Fruit fly (Drosophila melanogaster) whole organism, embryonic: ENCODE data around the gene CG16953.
A peak's percentile ranks its signal among the peaks of the same experiment; 100 is the strongest.

Experiments
- Aef1 ChIP-seq: fragments of 200-800 bp; sonication (Bioruptor generic); IDR thresholded peaks from 3 replicates; pipeline ENCODE4 v1.3.6; 2022; ENCODE audit warnings: missing biosample characterization, missing genetic modification characterization
- BEAF-32 ChIP-seq: fragments of 200-800 bp; sonication (Bioruptor generic); optimal IDR thresholded peaks from 3 replicates; lab custom pipeline; 2017; ENCODE audit warnings: missing biosample characterization, missing genetic modification characterization, mild to moderate bottlenecking, moderate library complexity, missing genetic modification reagents
- CG10366 ChIP-seq: fragments of 200-800 bp; sonication (Bioruptor generic); IDR thresholded peaks from 2 replicates; pipeline ENCODE4 v1.3.6; 2022; ENCODE audit warnings: missing biosample characterization, missing genetic modification characterization
- CG10431 ChIP-seq: fragments of 200-800 bp; sonication (Bioruptor generic); optimal IDR thresholded peaks from 3 replicates; lab custom pipeline; 2018; ENCODE audit warnings: missing biosample characterization, mild to moderate bottlenecking, missing genetic modification characterization
- CG12104 ChIP-seq: fragments of 200-800 bp; sonication (Bioruptor generic); optimal IDR thresholded peaks from 3 replicates; lab custom pipeline; 2016; ENCODE audit warnings: missing biosample characterization, missing genetic modification characterization
- CG1233 ChIP-seq: fragments of 200-800 bp; sonication (Bioruptor generic); optimal IDR thresholded peaks from 4 replicates; lab custom pipeline; 2018; ENCODE audit warnings: missing biosample characterization, mild to moderate bottlenecking, missing genetic modification characterization
- CG13296 ChIP-seq: fragments of 200-800 bp; sonication (Bioruptor generic); optimal IDR thresholded peaks from 3 replicates; lab custom pipeline; 2018; ENCODE audit warnings: missing biosample characterization, mild to moderate bottlenecking, missing genetic modification characterization
- CG13775 ChIP-seq: fragments of 200-800 bp; sonication (Bioruptor generic); optimal IDR thresholded peaks from 3 replicates; lab custom pipeline; 2017; ENCODE audit warnings: missing biosample characterization, mild to moderate bottlenecking, missing genetic modification characterization
- CG14014 ChIP-seq: fragments of 200-800 bp; sonication (Bioruptor generic); IDR thresholded peaks from 2 replicates; pipeline ENCODE4 v1.3.6; 2022; ENCODE audit warnings: missing biosample characterization, missing genetic modification characterization
- CG16863 ChIP-seq: fragments of 200-800 bp; sonication (Bioruptor generic); optimal IDR thresholded peaks from 3 replicates; lab custom pipeline; 2016; ENCODE audit warnings: missing biosample characterization, missing genetic modification characterization
- CG17328 ChIP-seq: fragments of 200-800 bp; sonication (Bioruptor generic); IDR thresholded peaks from 2 replicates; pipeline ENCODE4 v1.3.6; 2022; ENCODE audit warnings: missing biosample characterization, missing genetic modification characterization
- CG18476 ChIP-seq: fragments of 200-800 bp; sonication (Bioruptor generic); optimal IDR thresholded peaks from 2 replicates; lab custom pipeline; 2016; ENCODE audit warnings: missing biosample characterization, mild to moderate bottlenecking, missing genetic modification characterization
- CG2116 ChIP-seq: fragments of 200-800 bp; sonication (Bioruptor generic); optimal IDR thresholded peaks from 3 replicates; lab custom pipeline; 2018; ENCODE audit warnings: missing biosample characterization, mild to moderate bottlenecking, missing genetic modification characterization
- CG2129 ChIP-seq: fragments of 200-800 bp; sonication (Bioruptor generic); IDR thresholded peaks from 2 replicates; pipeline ENCODE4 v1.3.6; 2022; ENCODE audit warnings: missing biosample characterization, missing genetic modification characterization; ENCODE audit not compliant: partially characterized antibody
- CG2678 ChIP-seq: fragments of 200-800 bp; sonication (Bioruptor generic); optimal IDR thresholded peaks from 3 replicates; lab custom pipeline; 2019; ENCODE audit warnings: missing biosample characterization, mild to moderate bottlenecking, missing genetic modification characterization, moderate library complexity
- CG3065 ChIP-seq: fragments of 200-800 bp; sonication (Bioruptor generic); optimal IDR thresholded peaks from 2 replicates; lab custom pipeline; 2016; ENCODE audit warnings: missing biosample characterization, missing genetic modification characterization
- CG32772 ChIP-seq: fragments of 200-800 bp; sonication (Bioruptor generic); IDR thresholded peaks from 2 replicates; pipeline ENCODE4 v1.3.6; 2022; ENCODE audit warnings: missing biosample characterization, missing genetic modification characterization
- CG33557 ChIP-seq: fragments of 200-800 bp; sonication (Bioruptor generic); optimal IDR thresholded peaks from 2 replicates; lab custom pipeline; 2019; ENCODE audit warnings: missing biosample characterization, mild to moderate bottlenecking, missing genetic modification characterization, moderate library complexity
- CG3847 ChIP-seq: fragments of 200-800 bp; sonication (Bioruptor generic); IDR thresholded peaks from 2 replicates; pipeline ENCODE4 v1.3.6; 2022; ENCODE audit warnings: missing biosample characterization, missing genetic modification characterization
- CG4617 ChIP-seq: fragments of 200-800 bp; sonication (Bioruptor generic); optimal IDR thresholded peaks from 3 replicates; lab custom pipeline; 2016; ENCODE audit warnings: missing biosample characterization, missing genetic modification characterization, borderline replicate concordance
- CG5245 ChIP-seq: fragments of 200-800 bp; sonication (Bioruptor generic); optimal IDR thresholded peaks from 3 replicates; lab custom pipeline; 2016; ENCODE audit warnings: missing biosample characterization, missing genetic modification characterization
- CG7372 ChIP-seq: fragments of 200-800 bp; sonication (Bioruptor generic); IDR thresholded peaks from 2 replicates; pipeline ENCODE4 v1.3.6; 2022; ENCODE audit warnings: missing biosample characterization, missing genetic modification characterization
- CG8388 ChIP-seq: fragments of 200-800 bp; sonication (Bioruptor generic); optimal IDR thresholded peaks from 2 replicates; lab custom pipeline; 2019; ENCODE audit warnings: missing biosample characterization, mild to moderate bottlenecking, missing genetic modification characterization, moderate library complexity
- CG9932 ChIP-seq: fragments of 200-800 bp; sonication (Bioruptor generic); IDR thresholded peaks from 2 replicates; pipeline ENCODE4 v1.3.6; 2022; ENCODE audit warnings: missing biosample characterization, missing genetic modification characterization
- CoRest ChIP-seq: fragments of 200-800 bp; sonication (Bioruptor generic); optimal IDR thresholded peaks from 3 replicates; lab custom pipeline; 2018; ENCODE audit warnings: missing biosample characterization, mild to moderate bottlenecking, missing genetic modification characterization, moderate library complexity
- D19A ChIP-seq: fragments of 200-800 bp; optimal IDR thresholded peaks from 3 replicates; lab custom pipeline; 2019; ENCODE audit warnings: missing biosample characterization, mild to moderate bottlenecking, missing genetic modification characterization, moderate library complexity
- Dbx ChIP-seq: fragments of 200-800 bp; sonication (Bioruptor generic); IDR thresholded peaks from 3 replicates; pipeline ENCODE4 v1.3.6; 2022; ENCODE audit warnings: missing biosample characterization, missing genetic modification characterization
- E2f1 ChIP-seq: fragments of 200-800 bp; sonication (Bioruptor generic); IDR thresholded peaks from 2 replicates; pipeline ENCODE4 v1.3.6; 2022; ENCODE audit warnings: missing biosample characterization, missing genetic modification characterization
- Fer1 ChIP-seq: fragments of 200-800 bp; sonication (Bioruptor generic); optimal IDR thresholded peaks from 2 replicates; lab custom pipeline; 2017; ENCODE audit warnings: missing biosample characterization, mild to moderate bottlenecking, missing genetic modification characterization
- Gug ChIP-seq: fragments of 200-800 bp; sonication (Bioruptor generic); IDR thresholded peaks from 4 replicates; pipeline ENCODE4 v1.3.6; 2022; ENCODE audit warnings: missing biosample characterization, missing genetic modification characterization
- HHEX ChIP-seq: fragments of 200-800 bp; sonication (Bioruptor generic); optimal IDR thresholded peaks from 3 replicates; lab custom pipeline; 2017; ENCODE audit warnings: missing biosample characterization, mild to moderate bottlenecking, missing genetic modification characterization, missing genetic modification reagents
- Lpt ChIP-seq: fragments of >200 bp; optimal IDR thresholded peaks from 2 replicates; lab custom pipeline; 2018; ENCODE audit warnings: missing biosample characterization, missing genetic modification characterization
- Sin3A ChIP-seq: fragments of >200 bp; optimal IDR thresholded peaks from 2 replicates; lab custom pipeline; 2018
- Usf ChIP-seq: fragments of 200-800 bp; sonication (Bioruptor generic); optimal IDR thresholded peaks from 2 replicates; lab custom pipeline; 2017; ENCODE audit warnings: missing genotype, missing biosample characterization, missing genetic modification characterization
- al ChIP-seq: fragments of 200-800 bp; sonication (Bioruptor generic); IDR thresholded peaks from 2 replicates; pipeline ENCODE4 v1.3.6; 2022; ENCODE audit warnings: missing biosample characterization, missing genetic modification characterization
- ara ChIP-seq: fragments of 200-800 bp; sonication (Bioruptor generic); IDR thresholded peaks from 2 replicates; pipeline ENCODE4 v1.3.6; 2022; ENCODE audit warnings: missing biosample characterization, missing genetic modification characterization
- cg ChIP-seq: fragments of 200-800 bp; sonication (Bioruptor generic); optimal IDR thresholded peaks from 3 replicates; lab custom pipeline; 2019; ENCODE audit warnings: missing biosample characterization, mild to moderate bottlenecking, missing genetic modification characterization, moderate library complexity
- chn ChIP-seq: fragments of 200-800 bp; sonication (Bioruptor generic); optimal IDR thresholded peaks from 2 replicates; lab custom pipeline; 2016; ENCODE audit warnings: missing biosample characterization, missing genetic modification characterization
- crp ChIP-seq, 2 experiments: fragments of 200-800 bp; sonication (Bioruptor generic); optimal IDR thresholded peaks; 2 replicates in 1 of 2; 3 replicates in 1 of 2; lab custom pipeline; 2017; ENCODE audit warnings: missing biosample characterization in 2 of 2, missing genetic modification characterization in 2 of 2, mild to moderate bottlenecking in 1 of 2, moderate library complexity in 1 of 2
- dmrt11E ChIP-seq: fragments of 200-800 bp; sonication (Bioruptor generic); optimal IDR thresholded peaks from 3 replicates; lab custom pipeline; 2018; ENCODE audit warnings: missing biosample characterization, mild to moderate bottlenecking, missing genetic modification characterization, moderate library complexity
- esg ChIP-seq: fragments of 200-800 bp; sonication (Bioruptor generic); conservative IDR thresholded peaks from 2 replicates; pipeline ENCODE4 v1.3.6; 2022; ENCODE audit warnings: missing biosample characterization, missing genetic modification characterization
- eve ChIP-seq, 2 experiments: fragments of >200 bp; optimal IDR thresholded peaks; 2 replicates each; lab custom pipeline; 2017; ENCODE audit warnings: missing biosample characterization in 2 of 2, missing genetic modification characterization in 2 of 2
- fd96Cb ChIP-seq: fragments of 200-800 bp; sonication (Bioruptor generic); optimal IDR thresholded peaks from 2 replicates; lab custom pipeline; 2018; ENCODE audit warnings: missing biosample characterization, mild to moderate bottlenecking, missing genetic modification characterization, moderate library complexity
- mld ChIP-seq: fragments of 200-800 bp; sonication (Bioruptor generic); IDR thresholded peaks from 3 replicates; pipeline ENCODE4 v1.3.6; 2022; ENCODE audit warnings: missing biosample characterization, missing genetic modification characterization; ENCODE audit not compliant: partially characterized antibody
- nmo ChIP-seq: fragments of 200-800 bp; sonication (Bioruptor generic); optimal IDR thresholded peaks from 2 replicates; lab custom pipeline; 2018; ENCODE audit warnings: missing biosample characterization, mild to moderate bottlenecking, missing genetic modification characterization, moderate library complexity
- sens-2 ChIP-seq: fragments of 200-800 bp; sonication (Bioruptor generic); IDR thresholded peaks from 2 replicates; pipeline ENCODE4 v1.3.6; 2022; ENCODE audit warnings: missing biosample characterization, missing genetic modification characterization
- stc ChIP-seq: fragments of 200-800 bp; sonication (Bioruptor generic); IDR thresholded peaks from 2 replicates; pipeline ENCODE4 v1.3.6; 2022; ENCODE audit warnings: missing biosample characterization, missing genetic modification characterization
- trem ChIP-seq: fragments of 200-800 bp; optimal IDR thresholded peaks from 3 replicates; lab custom pipeline; 2019; ENCODE audit warnings: missing biosample characterization, mild to moderate bottlenecking, missing genetic modification characterization, moderate library complexity
- vvl ChIP-seq: fragments of 200-800 bp; sonication (Bioruptor generic); IDR thresholded peaks from 2 replicates; pipeline ENCODE4 v1.3.6; 2022; ENCODE audit warnings: missing biosample characterization, missing genetic modification characterization
- yki ChIP-seq: fragments of >200 bp; optimal IDR thresholded peaks from 3 replicates; lab custom pipeline; 2018
- zfh1 ChIP-seq: fragments of 200-800 bp; sonication (Bioruptor generic); IDR thresholded peaks from 3 replicates; pipeline ENCODE4 v1.3.6; 2022; ENCODE audit warnings: missing biosample characterization, missing genetic modification characterization

Gene CG16953

DNA sequence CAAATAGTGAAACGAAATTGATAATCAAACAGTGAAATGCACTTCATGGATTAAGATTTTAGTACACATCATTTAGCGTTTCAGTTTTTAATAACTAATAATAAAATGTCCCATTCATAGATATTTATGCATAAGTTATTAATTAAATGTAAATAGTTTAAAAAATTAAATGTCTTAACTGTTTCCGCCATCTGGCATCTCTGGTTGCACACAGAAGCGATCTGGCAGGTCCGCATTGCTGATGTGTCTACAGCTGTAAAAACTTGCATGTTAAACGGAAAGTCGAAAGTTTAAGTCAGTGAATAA, 2.8 kb upstream of the CG16953 start, which contains the start of gene Srp72 (continued):
- TF ChIP-seq CG13296 (GFP tag; lab: Kevin White, UChicago) (peak; percentile 22), CG7372 (GFP tag; lab: Robert Waterston, UW) (no peak), crp (GFP tag; optimal IDR thresholded peaks at IDR 0.05; lab: Kevin White, UChicago) (peak in 1 of 2 experiments; percentile 72), cg (no peak), Fer1 (GFP tag; lab: Kevin White, UChicago) (peak; percentile 18), ara (GFP tag; lab: Robert Waterston, UW) (0 out of 2 replicates have a peak, but pooled peaks have one; percentile 7), CG32772 (GFP tag; lab: Robert Waterston, UW) (0 out of 2 replicates have a peak, but pooled peaks have one; percentile 30), Dbx (peak; percentile 54; the same call in 2 of the 3 replicates), CG2116 (GFP tag; lab: Kevin White, UChicago) (peak; percentile 18), CG5245 (peak; percentile 34), CG8388 (peak; percentile 42), CG10431 (GFP tag; lab: Kevin White, UChicago) (peak; percentile 23), CG3847 (GFP tag; lab: Robert Waterston, UW) (peak; percentile 62), CG13775 (GFP tag; lab: Kevin White, UChicago) (peak; percentile 56), stc (peak; percentile 45; the same call in 1 of the 2 replicates), vvl (GFP tag; lab: Robert Waterston, UW) (peak; percentile 54), CG2129 (GFP tag; lab: Robert Waterston, UW) (no peak), nmo (GFP tag; lab: Kevin White, UChicago) (peak; percentile 63), CG2678 (tag; lab: Kevin White, UChicago) (peak; percentile 68), Sin3A (lab: Kevin White, UChicago) (peak; percentile 46), CG14014 (peak; percentile 47; the same call in 1 of the 2 replicates), eve (GFP tag; optimal IDR thresholded peaks at IDR 0.05; lab: Kevin White, UChicago) (no peak), dmrt11E (tag; lab: Kevin White, UChicago) (peak; percentile 39), CG4617 (GFP tag; lab: Kevin White, UChicago) (peak; percentile 11), CG18476 (peak; percentile 65), HHEX (peak; percentile 22), CG9932 (GFP tag; lab: Robert Waterston, UW) (peak; percentile 64), CG17328 (GFP tag; lab: Robert Waterston, UW) (peak; percentile 57; the same call in 1 of the 2 replicates), sens-2 (GFP tag; lab: Robert Waterston, UW) (0 out of 2 replicates have a peak, but pooled peaks have one; percentile 9), CG33557 (no peak), fd96Cb (tag; lab: Kevin White, UChicago) (peak; percentile 52), Lpt (no peak), trem (peak; percentile 86), chn (GFP tag; lab: Kevin White, UChicago) (peak; percentile 45), mld (GFP tag; lab: Robert Waterston, UW) (no peak), CG3065 (GFP tag; lab: Kevin White, UChicago) (no peak), Usf (no peak), CG1233 (GFP tag; lab: Kevin White, UChicago) (peak; percentile 26), al (peak; percentile 33; the same call in 1 of the 2 replicates), E2f1 (no peak), D19A (tag; lab: Kevin White, UChicago) (peak; percentile 20), Aef1 (GFP tag; lab: Robert Waterston, UW) (0 out of 3 replicates have a peak, but pooled peaks have one; percentile 14), CG16863 (GFP tag; lab: Kevin White, UChicago) (no peak), CG12104 (GFP tag; lab: Kevin White, UChicago) (peak; percentile 57), zfh1 (GFP tag; lab: Robert Waterston, UW) (peak; percentile 48; the same call in 1 of the 3 replicates), yki (lab: Kevin White, UChicago) (no peak), Gug (peak; percentile 48; the same call in 1 of the 4 replicates), CoRest (tag; lab: Kevin White, UChicago) (peak; percentile 42), BEAF-32 (GFP tag; lab: Kevin White, UChicago) (peak; percentile 44), esg (no peak), CG10366 (GFP tag; lab: Robert Waterston, UW) (peak; percentile 23; the same call in 1 of the 2 replicates)
